Fruit fly (Drosophila melanogaster): ENCODE data around the gene Polr2J.

Polr2J gene

DNA sequence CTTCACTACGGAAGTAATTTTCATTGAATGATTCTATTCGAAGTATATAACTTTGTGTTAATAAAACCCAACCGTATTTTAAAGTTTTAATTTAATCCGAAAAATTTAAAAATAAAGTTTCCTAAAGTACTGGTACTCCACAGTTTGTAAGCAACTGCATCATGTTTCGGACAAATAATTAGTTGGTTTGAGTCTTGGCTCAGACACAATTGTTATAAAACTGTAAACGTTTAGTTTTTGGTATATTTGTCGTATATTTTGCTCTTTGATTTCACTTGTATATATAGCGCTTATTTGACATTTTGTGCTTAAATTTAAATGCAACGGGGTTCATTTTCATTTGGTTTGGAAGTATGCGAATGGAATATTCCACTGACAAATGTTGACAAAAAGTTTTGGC lies 41.7 kb downstream of the Polr2J start (continued):
- TF ChIP-seq Antp (GFP tag; optimal IDR thresholded peaks at IDR 0.05) (no peak), stc (GFP tag; IDR thresholded peaks at IDR 0.05) (no peak), amos (GFP tag; IDR thresholded peaks at IDR 0.05; ENCODE audit: partially characterized antibody) (peak; percentile 34; the same call in 1 of the 2 replicates), maf-S (GFP tag; optimal IDR thresholded peaks at IDR 0.05) (no peak), Nf-YB (GFP tag; optimal IDR thresholded peaks at IDR 0.05) (no peak), CG13287 (GFP tag; IDR thresholded peaks at IDR 0.05; ENCODE audit: partially characterized antibody) (peak; percentile 42; the same call in 1 of the 2 replicates), CG12071 (GFP tag; optimal IDR thresholded peaks at IDR 0.05) (no peak), BtbVII (GFP tag; optimal IDR thresholded peaks at IDR 0.05) (no peak), Hey (tag; optimal IDR thresholded peaks at IDR 0.05) (no peak), Optix (GFP tag; IDR thresholded peaks at IDR 0.05) (no peak), CTCF (GFP tag; optimal IDR thresholded peaks at IDR 0.05) (peak; percentile 66), Taf1 (GFP tag; IDR thresholded peaks at IDR 0.05) (no peak), CG5180 (GFP tag; optimal IDR thresholded peaks at IDR 0.05) (no peak), HmgD (GFP tag; optimal IDR thresholded peaks at IDR 0.05) (no peak), CG2199 (GFP tag; IDR thresholded peaks at IDR 0.05) (peak; percentile 95), vnd (GFP tag; IDR thresholded peaks at IDR 0.05; ENCODE audit: partially characterized antibody) (no peak), CG10565 (GFP tag; optimal IDR thresholded peaks at IDR 0.05) (no peak), PHDP (tag; optimal IDR thresholded peaks at IDR 0.05) (no peak), TFAM (GFP tag; optimal IDR thresholded peaks at IDR 0.05) (no peak), CG16813 (GFP tag; IDR thresholded peaks at IDR 0.05; ENCODE audit: partially characterized antibody) (0 out of 3 replicates have a peak, but pooled peaks have one; percentile 12), Oaz (GFP tag; IDR thresholded peaks at IDR 0.05) (no peak), CG2116 (GFP tag; optimal IDR thresholded peaks at IDR 0.05) (no peak), Med (GFP tag) (no peak)

DNA sequence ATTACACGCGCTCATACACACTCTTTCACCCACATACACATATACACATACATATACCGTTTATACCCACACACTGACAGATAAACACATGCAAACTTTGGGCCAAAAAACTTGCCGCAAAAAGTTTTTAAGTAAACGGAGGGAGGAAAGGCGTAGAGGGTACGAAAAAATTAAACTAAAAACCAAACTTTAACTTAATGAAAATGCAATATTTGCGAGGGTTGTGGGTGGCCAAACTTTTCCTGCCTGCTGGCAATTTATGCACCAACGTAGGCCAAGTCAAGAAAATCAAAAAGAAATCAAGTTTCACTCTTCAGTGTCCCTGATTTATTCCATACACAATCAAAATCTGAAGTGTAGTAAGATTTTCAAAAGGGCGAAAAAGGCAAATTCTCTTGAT lies 47.0 kb downstream of the Polr2J start, which contains the start of gene CG31804:
Gene CG31804, plus strand, starts transcription at position 301 of the 400 bp plus-strand sequence.
- TF ChIP-seq crol (GFP tag; IDR thresholded peaks at IDR 0.05) (no peak), CG15269 (tag; optimal IDR thresholded peaks at IDR 0.05) (no peak), seq (GFP tag; IDR thresholded peaks at IDR 0.05) (no peak), CG30431 (GFP tag; optimal IDR thresholded peaks at IDR 0.05) (no peak), bcd (GFP tag; optimal IDR thresholded peaks at IDR 0.05) (no peak), ind (GFP tag; optimal IDR thresholded peaks at IDR 0.05) (no peak), CG17912 (GFP tag; optimal IDR thresholded peaks at IDR 0.05) (no peak), zen2 (GFP tag; IDR thresholded peaks at IDR 0.05; ENCODE audit: partially characterized antibody) (no peak)
